Worm (Caenorhabditis elegans): ENCODE results near the gene chil-18.

- TF ChIP-seq K02D7.2 (tag; optimal IDR thresholded peaks at IDR 0.05) (no peak), nfya-1 (tag; optimal IDR thresholded peaks at IDR 0.05) (no peak), pax-1 (tag; optimal IDR thresholded peaks at IDR 0.05) (no peak), rnt-1 (tag; optimal IDR thresholded peaks at IDR 0.05) (no peak), F13H6.1 (tag; optimal IDR thresholded peaks at IDR 0.05) (no peak), lin-11 (tag; optimal IDR thresholded peaks at IDR 0.05) (no peak), tbx-2 (tag; optimal IDR thresholded peaks at IDR 0.05) (no peak), ahr-1 (tag; optimal IDR thresholded peaks at IDR 0.05) (no peak), dve-1 (tag; optimal IDR thresholded peaks at IDR 0.05) (no peak), pqm-1 (tag; optimal IDR thresholded peaks at IDR 0.05) (no peak), hlh-8 (tag; optimal IDR thresholded peaks at IDR 0.05) (no peak), ets-4 (tag; optimal IDR thresholded peaks at IDR 0.05) (no peak)
Observed at ce11 chrII:9487337-9487950, 39.4 kb downstream of the chil-18 start, which contains the start of gene T19H5.4.

Measured in whole organism, late embryonic.